Fruit fly (Drosophila melanogaster) whole organism, prepupa: ENCODE data around the gene CG15382.

Source experiments
- CG10631 ChIP-seq: fragments of 200-800 bp; sonication (Bioruptor generic); optimal IDR thresholded peaks from 2 replicates; lab custom pipeline; 2016; ENCODE audit warnings: missing biosample characterization, missing genetic modification characterization
- CG10669 ChIP-seq: fragments of 200-800 bp; sonication (Bioruptor generic); optimal IDR thresholded peaks from 3 replicates; lab custom pipeline; 2018; ENCODE audit warnings: missing biosample characterization, mild to moderate bottlenecking, missing genetic modification characterization, moderate library complexity
- CG11902 ChIP-seq: fragments of 200-800 bp; sonication (Bioruptor generic); optimal IDR thresholded peaks from 3 replicates; lab custom pipeline; 2016; ENCODE audit warnings: missing biosample characterization, missing genetic modification characterization
- CG15336 ChIP-seq: fragments of 200-800 bp; sonication (Bioruptor generic); IDR thresholded peaks from 2 replicates; pipeline ENCODE4 v1.3.6; 2022; ENCODE audit warnings: missing biosample characterization, missing genetic modification characterization
- CG1621 ChIP-seq: fragments of 200-800 bp; sonication (Bioruptor generic); optimal IDR thresholded peaks from 3 replicates; lab custom pipeline; 2018; ENCODE audit warnings: missing biosample characterization, mild to moderate bottlenecking, missing genetic modification characterization
- CG31627 ChIP-seq: fragments of 200-800 bp; sonication (Bioruptor generic); optimal IDR thresholded peaks from 3 replicates; lab custom pipeline; 2016; ENCODE audit warnings: missing biosample characterization, missing genetic modification characterization
- CG32006 ChIP-seq: fragments of 200-800 bp; sonication (Bioruptor generic); optimal IDR thresholded peaks from 3 replicates; lab custom pipeline; 2017; ENCODE audit warnings: missing biosample characterization, mild to moderate bottlenecking, missing genetic modification characterization
- CG3919 ChIP-seq: fragments of 200-800 bp; sonication (Bioruptor generic); optimal IDR thresholded peaks from 3 replicates; lab custom pipeline; 2016; ENCODE audit warnings: missing biosample characterization, missing genetic modification characterization
- CG4318 ChIP-seq: fragments of 200-800 bp; sonication (Bioruptor generic); optimal IDR thresholded peaks from 3 replicates; lab custom pipeline; 2017; ENCODE audit warnings: missing biosample characterization, mild to moderate bottlenecking, missing genetic modification characterization
- CG6163 ChIP-seq: fragments of 200-800 bp; sonication (Bioruptor generic); IDR thresholded peaks from 3 replicates; pipeline ENCODE4 v1.3.6; 2022; ENCODE audit warnings: missing biosample characterization, missing genetic modification characterization
- CG6276 ChIP-seq: fragments of 200-800 bp; sonication (Bioruptor generic); optimal IDR thresholded peaks from 2 replicates; lab custom pipeline; 2017; ENCODE audit warnings: missing biosample characterization, mild to moderate bottlenecking, missing genetic modification characterization
- CG6792 ChIP-seq: fragments of 200-800 bp; sonication (Bioruptor generic); optimal IDR thresholded peaks from 3 replicates; lab custom pipeline; 2016; ENCODE audit warnings: missing biosample characterization, missing genetic modification characterization
- CG8119 ChIP-seq: fragments of 200-800 bp; sonication (Bioruptor generic); IDR thresholded peaks from 3 replicates; pipeline ENCODE4 v1.3.6; 2022; ENCODE audit warnings: missing biosample characterization, missing genetic modification characterization
- CG9139 ChIP-seq: fragments of 200-800 bp; sonication (Bioruptor generic); optimal IDR thresholded peaks from 3 replicates; lab custom pipeline; 2017; ENCODE audit warnings: missing biosample characterization, mild to moderate bottlenecking, missing genetic modification characterization
- Eip78C ChIP-seq: fragments of 200-800 bp; sonication (Bioruptor generic); peaks from one replicate; lab custom pipeline; 2016; ENCODE audit warnings: missing biosample characterization, missing genetic modification characterization
- Ets96B ChIP-seq: fragments of 200-800 bp; optimal IDR thresholded peaks from 2 replicates; lab custom pipeline; 2019; ENCODE audit warnings: missing biosample characterization, mild to moderate bottlenecking, missing genetic modification characterization, moderate library complexity
- Gug ChIP-seq: fragments of 200-800 bp; sonication (Bioruptor generic); IDR thresholded peaks from 2 replicates; pipeline ENCODE4 v1.3.6; 2022; ENCODE audit warnings: missing biosample characterization, missing genetic modification characterization
- Hr38 ChIP-seq: sonication (Bioruptor generic); optimal IDR thresholded peaks from 2 replicates; lab custom pipeline; 2016; ENCODE audit warnings: missing biosample characterization, missing genetic modification characterization
- Lpt ChIP-seq: fragments of 200-800 bp; sonication (Bioruptor generic); optimal IDR thresholded peaks from 3 replicates; lab custom pipeline; 2016; ENCODE audit warnings: missing biosample characterization, missing genetic modification characterization
- OdsH ChIP-seq: fragments of 200-800 bp; sonication (Bioruptor generic); optimal IDR thresholded peaks from 3 replicates; lab custom pipeline; 2016; ENCODE audit warnings: missing biosample characterization, missing genetic modification characterization
- Sox14 ChIP-seq: fragments of 200-800 bp; sonication (Bioruptor generic); optimal IDR thresholded peaks from 3 replicates; lab custom pipeline; 2016; ENCODE audit warnings: missing biosample characterization, missing genetic modification characterization
- Sox15 ChIP-seq: fragments of 200-800 bp; sonication (Bioruptor generic); optimal IDR thresholded peaks from 3 replicates; lab custom pipeline; 2016; ENCODE audit warnings: missing biosample characterization, missing genetic modification characterization
- achi ChIP-seq: fragments of 200-800 bp; sonication (Bioruptor generic); optimal IDR thresholded peaks from 3 replicates; lab custom pipeline; 2016; ENCODE audit warnings: missing biosample characterization, missing genetic modification characterization
- acj6 ChIP-seq: fragments of 200-800 bp; sonication (Bioruptor generic); optimal IDR thresholded peaks from 3 replicates; lab custom pipeline; 2016; ENCODE audit warnings: missing biosample characterization, missing genetic modification characterization
- cyc ChIP-seq: fragments of 200-800 bp; sonication (Bioruptor generic); optimal IDR thresholded peaks from 3 replicates; lab custom pipeline; 2016; ENCODE audit warnings: missing biosample characterization, missing genetic modification characterization
- dac ChIP-seq: fragments of 200-800 bp; sonication (Bioruptor generic); optimal IDR thresholded peaks from 2 replicates; lab custom pipeline; 2017; ENCODE audit warnings: missing biosample characterization, mild to moderate bottlenecking, missing genetic modification characterization
- eg ChIP-seq: fragments of 200-800 bp; sonication (Bioruptor generic); IDR thresholded peaks from 3 replicates; pipeline ENCODE4 v1.3.6; 2022; ENCODE audit warnings: missing biosample characterization, missing genetic modification characterization
- esn ChIP-seq: fragments of 200-800 bp; sonication (Bioruptor generic); optimal IDR thresholded peaks from 2 replicates; lab custom pipeline; 2016; ENCODE audit warnings: missing biosample characterization, mild to moderate bottlenecking, missing genetic modification characterization, moderate library complexity
- fd59A ChIP-seq: fragments of 200-800 bp; sonication (Bioruptor generic); optimal IDR thresholded peaks from 2 replicates; lab custom pipeline; 2017; ENCODE audit warnings: missing biosample characterization, mild to moderate bottlenecking, missing genetic modification characterization, missing genetic modification reagents
- fd85E ChIP-seq: fragments of 200-800 bp; sonication (Bioruptor generic); optimal IDR thresholded peaks from 3 replicates; lab custom pipeline; 2016; ENCODE audit warnings: missing biosample characterization, missing genetic modification characterization
- fkh ChIP-seq: fragments of 200-800 bp; sonication (Bioruptor generic); optimal IDR thresholded peaks from 3 replicates; lab custom pipeline; 2017; ENCODE audit warnings: missing biosample characterization, mild to moderate bottlenecking, missing genetic modification characterization, moderate library complexity
- lz ChIP-seq: fragments of 200-800 bp; sonication (Bioruptor generic); optimal IDR thresholded peaks from 3 replicates; lab custom pipeline; 2016; ENCODE audit warnings: missing biosample characterization, missing genetic modification characterization
- net ChIP-seq: fragments of 200-800 bp; sonication (Bioruptor generic); optimal IDR thresholded peaks from 3 replicates; lab custom pipeline; 2016; ENCODE audit warnings: missing biosample characterization, missing genetic modification characterization
- spab ChIP-seq: fragments of 200-800 bp; sonication (Bioruptor generic); optimal IDR thresholded peaks from 2 replicates; lab custom pipeline; 2017; ENCODE audit warnings: missing biosample characterization, mild to moderate bottlenecking, missing genetic modification characterization, missing genetic modification reagents
- ss ChIP-seq, 2 experiments: fragments of 200-800 bp; sonication (Bioruptor generic); optimal IDR thresholded peaks; 2 replicates in 1 of 2; 3 replicates in 1 of 2; lab custom pipeline; 2017 to 2018; ENCODE audit warnings: mild to moderate bottlenecking in 2 of 2, missing biosample characterization in 2 of 2, missing genetic modification characterization in 2 of 2, moderate library complexity in 1 of 2
- svp ChIP-seq: fragments of 200-800 bp; sonication (Bioruptor generic); peaks from one replicate; lab custom pipeline; 2016; ENCODE audit warnings: missing biosample characterization, missing genetic modification characterization
- topi ChIP-seq: fragments of 200-800 bp; sonication (Bioruptor generic); optimal IDR thresholded peaks from 3 replicates; lab custom pipeline; 2016; ENCODE audit warnings: missing biosample characterization, missing genetic modification characterization
- vri ChIP-seq: fragments of 200-800 bp; sonication (Bioruptor generic); optimal IDR thresholded peaks from 3 replicates; lab custom pipeline; 2016; ENCODE audit warnings: missing biosample characterization, mild to moderate bottlenecking, missing genetic modification characterization

The CG15382 gene

dm6 chr2L:2147208-2147607 is 8.3 kb upstream of the CG15382 start, which contains the start of the genes CG11723 and Tbcd (continued):
- TF ChIP-seq Eip78C (GFP tag; lab: Kevin White, UChicago) (peak; percentile 98), achi (GFP tag; lab: Kevin White, UChicago) (no peak), fkh (GFP tag; lab: Kevin White, UChicago) (no peak), Sox15 (GFP tag; lab: Kevin White, UChicago) (peak; percentile 94), CG6792 (peak; percentile 92), CG31627 (GFP tag; lab: Kevin White, UChicago) (peak; percentile 95), vri (GFP tag; lab: Kevin White, UChicago) (no peak), spab (GFP tag; lab: Kevin White, UChicago) (no peak), Sox14 (GFP tag; lab: Kevin White, UChicago) (peak; percentile 95), fd85E (no peak), CG10669 (GFP tag; lab: Kevin White, UChicago) (no peak), svp (GFP tag; lab: Kevin White, UChicago) (no peak), Lpt (GFP tag; lab: Kevin White, UChicago) (no peak), ss (GFP tag; optimal IDR thresholded peaks at IDR 0.05; lab: Kevin White, UChicago) (no peak), lz (peak; percentile 96), dac (GFP tag; lab: Kevin White, UChicago) (peak; percentile 85), CG11902 (peak; percentile 91), cyc (GFP tag; lab: Kevin White, UChicago) (peak; percentile 94), CG9139 (GFP tag; lab: Kevin White, UChicago) (no peak), CG3919 (GFP tag; lab: Kevin White, UChicago) (no peak), CG15336 (GFP tag; lab: Robert Waterston, UW) (peak; percentile 95), CG6163 (GFP tag; lab: Robert Waterston, UW) (peak; percentile 98), CG32006 (peak; percentile 93), CG8119 (GFP tag; lab: Robert Waterston, UW) (peak; percentile 93), OdsH (no peak), Gug (GFP tag; lab: Robert Waterston, UW) (peak; percentile 92), CG10631 (GFP tag; lab: Kevin White, UChicago) (no peak), topi (GFP tag; lab: Kevin White, UChicago) (no peak), eg (GFP tag; lab: Robert Waterston, UW) (peak; percentile 97), Hr38 (GFP tag; lab: Kevin White, UChicago) (peak; percentile 62), Ets96B (tag; lab: Kevin White, UChicago) (peak; percentile 93)

dm6 chr2L:2151544-2152290 is 3.8 kb upstream of the CG15382 start, which contains the start of gene AIF:
Gene AIF, plus strand, starts transcription at chr2L:2151754.
- TF ChIP-seq net (GFP tag; lab: Kevin White, UChicago) (no peak), CG4318 (GFP tag; lab: Kevin White, UChicago) (no peak), cyc (GFP tag; lab: Kevin White, UChicago) (no peak), acj6 (no peak), CG1621 (tag; lab: Kevin White, UChicago) (peak; percentile 100), CG9139 (GFP tag; lab: Kevin White, UChicago) (no peak), esn (peak; percentile 29), ss (GFP tag; optimal IDR thresholded peaks at IDR 0.05; lab: Kevin White, UChicago) (no peak), CG3919 (GFP tag; lab: Kevin White, UChicago) (no peak), fd59A (GFP tag; lab: Kevin White, UChicago) (no peak), CG6276 (no peak)
